Fruit fly (Drosophila melanogaster): Measurements from ENCODE around the gene Paip2.

The Paip2 gene

dm6 chr3R:12960929-12961855 is 19.4 kb upstream of the Paip2 start, which contains the start of gene Spc25 (continued):
- peak; percentile 46; the same call in 1 of the 2 replicates for TF ChIP-seq al (GFP tag; IDR thresholded peaks at IDR 0.05)
- no peak for TF ChIP-seq pros (GFP tag; optimal IDR thresholded peaks at IDR 0.05)
- TF ChIP-seq CG13123 (GFP tag; optimal IDR thresholded peaks at IDR 0.05) = no peak
- TF ChIP-seq pho (GFP tag; optimal IDR thresholded peaks at IDR 0.05) = peak; percentile 65
- peak; percentile 67 for TF ChIP-seq Side (GFP tag; optimal IDR thresholded peaks at IDR 0.05)
- no peak for TF ChIP-seq Dip2 (GFP tag; IDR thresholded peaks at IDR 0.05)
- 0 out of 2 replicates have a peak, but pooled peaks have one; percentile 36 for TF ChIP-seq HLH3B (GFP tag; IDR thresholded peaks at IDR 0.05)
- TF ChIP-seq CG31441 (GFP tag; IDR thresholded peaks at IDR 0.05) = no peak
- no peak for TF ChIP-seq D19B (GFP tag; optimal IDR thresholded peaks at IDR 0.05)
- no peak for TF ChIP-seq CG11093 (GFP tag; IDR thresholded peaks at IDR 0.05)
- no peak for TF ChIP-seq CG12219 (GFP tag; optimal IDR thresholded peaks at IDR 0.05)
- peak; percentile 64 for TF ChIP-seq fu2 (GFP tag; optimal IDR thresholded peaks at IDR 0.05)
- no peak for TF ChIP-seq Hey (tag; optimal IDR thresholded peaks at IDR 0.05)
- peak; percentile 32 for TF ChIP-seq CG4424 (GFP tag; optimal IDR thresholded peaks at IDR 0.05)
- TF ChIP-seq psq (GFP tag; optimal IDR thresholded peaks at IDR 0.05) = peak; percentile 4
- no peak for TF ChIP-seq CG14050 (GFP tag; IDR thresholded peaks at IDR 0.05)
- TF ChIP-seq CG8359 (GFP tag; optimal IDR thresholded peaks at IDR 0.05; ENCODE audit: borderline replicate concordance) = no peak
- no peak for TF ChIP-seq CG9437 (GFP tag; optimal IDR thresholded peaks at IDR 0.05)
- TF ChIP-seq CG32772 (GFP tag; IDR thresholded peaks at IDR 0.05) = peak; percentile 73
- TF ChIP-seq CG5180 (GFP tag; optimal IDR thresholded peaks at IDR 0.05) = no peak
- no peak for TF ChIP-seq nerfin-1 (tag; optimal IDR thresholded peaks at IDR 0.05)
- TF ChIP-seq CG7556 (GFP tag; optimal IDR thresholded peaks at IDR 0.05) = no peak
- TF ChIP-seq CG12391 (tag; optimal IDR thresholded peaks at IDR 0.05) = peak; percentile 51
- peak; percentile 96 for TF ChIP-seq Dref (GFP tag; IDR thresholded peaks at IDR 0.05)
- peak; percentile 45 for TF ChIP-seq CG12659 (GFP tag; optimal IDR thresholded peaks at IDR 0.05)
- peak; percentile 6 for TF ChIP-seq Nf-YC (tag; optimal IDR thresholded peaks at IDR 0.05)

dm6 chr3R:12962612-12963011 is 18.0 kb upstream of the Paip2 start:
- no peak for TF ChIP-seq CG33213 (GFP tag; optimal IDR thresholded peaks at IDR 0.05)
- TF ChIP-seq CG2202 (tag; optimal IDR thresholded peaks at IDR 0.05) = no peak
- no peak for TF ChIP-seq CoRest (tag; optimal IDR thresholded peaks at IDR 0.05)
- TF ChIP-seq sc (optimal IDR thresholded peaks at IDR 0.05) = no peak
- TF ChIP-seq sc (GFP tag; optimal IDR thresholded peaks at IDR 0.05) = no peak
- TF ChIP-seq Neu2 (GFP tag; optimal IDR thresholded peaks at IDR 0.05; ENCODE audit: borderline replicate concordance) = no peak
- TF ChIP-seq CG6765 (GFP tag; optimal IDR thresholded peaks at IDR 0.05) = no peak
- no peak for TF ChIP-seq CG14667 (GFP tag; IDR thresholded peaks at IDR 0.05)
- TF ChIP-seq cwo (GFP tag; optimal IDR thresholded peaks at IDR 0.05) = peak; percentile 9

dm6 chr3R:12963491-12963890 is 17.1 kb upstream of the Paip2 start, which contains the start of gene Cyp304a1:
Cyp304a1 (plus strand) TSS chr3R:12963791.
- TF ChIP-seq CG6654 (GFP tag; optimal IDR thresholded peaks at IDR 0.05) = no peak
- TF ChIP-seq kah (GFP tag; optimal IDR thresholded peaks at IDR 0.05) = no peak
- no peak for TF ChIP-seq Sin3A (optimal IDR thresholded peaks at IDR 0.05)
- no peak for TF ChIP-seq CG1024 (GFP tag; IDR thresholded peaks at IDR 0.05)
